Worm (Caenorhabditis elegans) whole organism, L4/young adult: Measurements from ENCODE around the gene atn-1.
A peak's percentile ranks its signal among the peaks of the same experiment; 100 is the strongest.

ENCODE experiments used
- W03F9.2 ChIP-seq: fragments of 150-350 bp; optimal IDR thresholded peaks from 2 replicates; lab custom pipeline; 2014; ENCODE audit warnings: missing biosample characterization, missing genetic modification characterization
- dao-5 ChIP-seq: sonication (generic microtip); optimal IDR thresholded peaks from 2 replicates; lab custom pipeline; 2016; ENCODE audit warnings: missing genotype, missing genetic modification characterization, moderate library complexity, missing compliant biosample characterization
- him-1 ChIP-seq: sonication (generic microtip); optimal IDR thresholded peaks from 2 replicates; lab custom pipeline; 2016; ENCODE audit warnings: missing genotype, missing genetic modification reagents, missing genetic modification characterization, missing compliant biosample characterization

atn-1 gene

ce11 chrV:12466653-12467052 is 11.6 kb upstream of the atn-1 start:
- no peak for TF ChIP-seq W03F9.2 (tag; lab: Kevin White, UChicago)
- TF ChIP-seq him-1 (tag; lab: Kevin White, UChicago), result no peak
- no peak for TF ChIP-seq dao-5 (tag; lab: Kevin White, UChicago)

- TF ChIP-seq W03F9.2 (tag; lab: Kevin White, UChicago) (peak; percentile 30), dao-5 (tag; lab: Kevin White, UChicago) (no peak)
Measured at ce11 chrV:12467755-12468154, 10.5 kb upstream of the atn-1 start.

- TF ChIP-seq dao-5 (tag; lab: Kevin White, UChicago) (no peak), him-1 (tag; lab: Kevin White, UChicago) (no peak), W03F9.2 (tag; lab: Kevin White, UChicago) (no peak)
Measured at ce11 chrV:12468363-12468762, 9.8 kb upstream of the atn-1 start, which contains the start of gene F28C1.3. F28C1.3 (plus strand) TSS chrV:12468663.

ce11 chrV:12470324-12470723 is 7.9 kb upstream of the atn-1 start:
- no peak for TF ChIP-seq W03F9.2 (tag; lab: Kevin White, UChicago)
- no peak for TF ChIP-seq dao-5 (tag; lab: Kevin White, UChicago)
- no peak for TF ChIP-seq him-1 (tag; lab: Kevin White, UChicago)

ce11 chrV:12475360-12475759 is 2.9 kb upstream of the atn-1 start:
- TF ChIP-seq dao-5 (tag; lab: Kevin White, UChicago) (no peak), W03F9.2 (tag; lab: Kevin White, UChicago) (no peak), him-1 (tag; lab: Kevin White, UChicago) (no peak)

- TF ChIP-seq him-1 (tag; lab: Kevin White, UChicago) (no peak), W03F9.2 (tag; lab: Kevin White, UChicago) (no peak), dao-5 (tag; lab: Kevin White, UChicago) (no peak)
Measured at ce11 chrV:12477139-12477538, 1.1 kb upstream of the atn-1 start.

- TF ChIP-seq him-1 (tag; lab: Kevin White, UChicago), result no peak
Measured at ce11 chrV:12478990-12479389, 779 bp downstream of the atn-1 start.

- no peak for TF ChIP-seq W03F9.2 (tag; lab: Kevin White, UChicago)
- TF ChIP-seq dao-5 (tag; lab: Kevin White, UChicago), result no peak
- no peak for TF ChIP-seq him-1 (tag; lab: Kevin White, UChicago)
Measured at ce11 chrV:12484585-12484984, 6.4 kb downstream of the atn-1 start, which contains the start of gene srt-39. srt-39 (plus strand) TSS chrV:12484885.

ce11 chrV:12486934-12487333 is 8.7 kb downstream of the atn-1 start, which contains the start of gene inx-11:
inx-11 (plus strand) TSS chrV:12487234.
- TF ChIP-seq W03F9.2 (tag; lab: Kevin White, UChicago), result no peak
- TF ChIP-seq him-1 (tag; lab: Kevin White, UChicago), result no peak
- TF ChIP-seq dao-5 (tag; lab: Kevin White, UChicago), result no peak

- TF ChIP-seq W03F9.2 (tag; lab: Kevin White, UChicago) (no peak), him-1 (tag; lab: Kevin White, UChicago) (no peak), dao-5 (tag; lab: Kevin White, UChicago) (no peak)
Measured at ce11 chrV:12488002-12488401, 9.8 kb downstream of the atn-1 start.

ce11 chrV:12491070-12491643 is 12.9 kb downstream of the atn-1 start:
- TF ChIP-seq him-1 (tag; lab: Kevin White, UChicago) (no peak), W03F9.2 (tag; lab: Kevin White, UChicago) (peak; percentile 63), dao-5 (tag; lab: Kevin White, UChicago) (no peak)

- TF ChIP-seq W03F9.2 (tag; lab: Kevin White, UChicago) (no peak), dao-5 (tag; lab: Kevin White, UChicago) (no peak), him-1 (tag; lab: Kevin White, UChicago) (no peak)
Measured at ce11 chrV:12494522-12494921, 16.3 kb downstream of the atn-1 start, which contains the start of gene mrps-11. mrps-11 (minus strand) TSS chrV:12494622.

- TF ChIP-seq dao-5 (tag; lab: Kevin White, UChicago), result no peak
- no peak for TF ChIP-seq him-1 (tag; lab: Kevin White, UChicago)
- TF ChIP-seq W03F9.2 (tag; lab: Kevin White, UChicago), result peak; percentile 80
Measured at ce11 chrV:12497725-12498263, 19.6 kb downstream of the atn-1 start, which contains the start of the genes W04D2.4 and rbm-25. W04D2.4 (minus strand) TSS chrV:12497755. rbm-25 (plus strand) TSS chrV:12498213.

ce11 chrV:12503494-12503893 is 25.3 kb downstream of the atn-1 start, which contains the start of gene T28H10.1:
T28H10.1 (plus strand) TSS chrV:12503794.
- no peak for TF ChIP-seq him-1 (tag; lab: Kevin White, UChicago)
